Fruit fly (Drosophila melanogaster): Measurements from ENCODE around the gene CG34174.

- TF ChIP-seq psq (optimal IDR thresholded peaks at IDR 0.05) (no peak), ttk (optimal IDR thresholded peaks at IDR 0.05) (no peak), Sin3A (optimal IDR thresholded peaks at IDR 0.05) (no peak), Myc (optimal IDR thresholded peaks at IDR 0.05) (no peak), h (optimal IDR thresholded peaks at IDR 0.05) (no peak)
Measured at dm6 chr2L:2166958-2167707, 46.9 kb upstream of the CG34174 start.
